Worm (Caenorhabditis elegans) whole organism, L3 larva: ENCODE data around the gene F58B4.3.

Experiments
- sea-2 ChIP-seq: fragments of 150-350 bp; sonication (generic microtip); optimal IDR thresholded peaks from 4 replicates; lab custom pipeline; 2014; ENCODE audit warnings: missing biosample characterization, missing genetic modification reagents, missing genetic modification characterization
- skn-1 ChIP-seq: fragments of 150-350 bp; optimal IDR thresholded peaks from 2 replicates; lab custom pipeline; 2014; ENCODE audit warnings: missing biosample characterization, missing genetic modification characterization

ce11 chrV:10886405-10886887, 43.2 kb upstream of the F58B4.3 start, which contains the start of gene F32D8.3:
- TF ChIP-seq sea-2 (no peak), skn-1 (no peak)
